Fruit fly (Drosophila melanogaster) whole organism, pupa: ENCODE results near the gene Pak3.

Experiments used
- CG12605 ChIP-seq: fragments of 200-800 bp; sonication (Bioruptor generic); IDR thresholded peaks from 2 replicates; pipeline ENCODE4 v1.3.6; 2022; ENCODE audit warnings: missing biosample characterization, missing genetic modification characterization
- CG13204 ChIP-seq: fragments of 200-800 bp; sonication (Bioruptor generic); optimal IDR thresholded peaks from 2 replicates; lab custom pipeline; 2018; ENCODE audit warnings: missing biosample characterization, mild to moderate bottlenecking, missing genetic modification characterization, moderate library complexity
- CG15710 ChIP-seq: fragments of 200-800 bp; sonication (Bioruptor generic); optimal IDR thresholded peaks from 2 replicates; lab custom pipeline; 2018; ENCODE audit warnings: missing biosample characterization, mild to moderate bottlenecking, missing genetic modification characterization, moderate library complexity
- CG4496 ChIP-seq: fragments of 200-800 bp; sonication (Bioruptor generic); IDR thresholded peaks from 3 replicates; pipeline ENCODE4 v1.3.6; 2022; ENCODE audit warnings: missing biosample characterization, missing genetic modification characterization
- CG8301 ChIP-seq: fragments of 200-800 bp; sonication (Bioruptor generic); optimal IDR thresholded peaks from 2 replicates; lab custom pipeline; 2018; ENCODE audit warnings: missing biosample characterization, mild to moderate bottlenecking, missing genetic modification characterization
- D1 ChIP-seq: fragments of 200-800 bp; sonication (Bioruptor generic); optimal IDR thresholded peaks from 2 replicates; lab custom pipeline; 2018; ENCODE audit warnings: missing biosample characterization, mild to moderate bottlenecking, missing genetic modification characterization, moderate library complexity
- EcR ChIP-seq: fragments of 200-800 bp; sonication (Bioruptor generic); optimal IDR thresholded peaks from 3 replicates; lab custom pipeline; 2019; ENCODE audit warnings: missing biosample characterization, missing genetic modification characterization, mild to moderate bottlenecking, moderate library complexity, missing genetic modification reagents
- gl ChIP-seq: fragments of 200-800 bp; sonication (Bioruptor generic); optimal IDR thresholded peaks from 2 replicates; lab custom pipeline; 2018; ENCODE audit warnings: missing biosample characterization, mild to moderate bottlenecking, missing genetic modification characterization
- rn ChIP-seq: fragments of 200-800 bp; sonication (Bioruptor generic); IDR thresholded peaks from 2 replicates; pipeline ENCODE4 v1.3.6; 2022; ENCODE audit warnings: missing biosample characterization, missing genetic modification characterization

- TF ChIP-seq gl: no peak
- TF ChIP-seq CG13204 (GFP tag; lab: Kevin White, UChicago): peak; percentile 8
- TF ChIP-seq EcR (GFP tag; lab: Kevin White, UChicago): no peak
- TF ChIP-seq CG8301: no peak
- TF ChIP-seq rn (GFP tag; lab: Robert Waterston, UW): no peak
- no peak for TF ChIP-seq D1
- peak; percentile 12; the same call in 1 of the 2 replicates for TF ChIP-seq CG12605 (GFP tag; lab: Robert Waterston, UW)
- no peak for TF ChIP-seq CG15710
- no peak for TF ChIP-seq CG4496
Observed at dm6 chr3R:16502595-16503305, 49.1 kb upstream of the Pak3 start, which contains the start of gene CG42342.
